Fruit fly (Drosophila melanogaster): ENCODE measurements around the gene Mhc.

The Mhc gene

DNA sequence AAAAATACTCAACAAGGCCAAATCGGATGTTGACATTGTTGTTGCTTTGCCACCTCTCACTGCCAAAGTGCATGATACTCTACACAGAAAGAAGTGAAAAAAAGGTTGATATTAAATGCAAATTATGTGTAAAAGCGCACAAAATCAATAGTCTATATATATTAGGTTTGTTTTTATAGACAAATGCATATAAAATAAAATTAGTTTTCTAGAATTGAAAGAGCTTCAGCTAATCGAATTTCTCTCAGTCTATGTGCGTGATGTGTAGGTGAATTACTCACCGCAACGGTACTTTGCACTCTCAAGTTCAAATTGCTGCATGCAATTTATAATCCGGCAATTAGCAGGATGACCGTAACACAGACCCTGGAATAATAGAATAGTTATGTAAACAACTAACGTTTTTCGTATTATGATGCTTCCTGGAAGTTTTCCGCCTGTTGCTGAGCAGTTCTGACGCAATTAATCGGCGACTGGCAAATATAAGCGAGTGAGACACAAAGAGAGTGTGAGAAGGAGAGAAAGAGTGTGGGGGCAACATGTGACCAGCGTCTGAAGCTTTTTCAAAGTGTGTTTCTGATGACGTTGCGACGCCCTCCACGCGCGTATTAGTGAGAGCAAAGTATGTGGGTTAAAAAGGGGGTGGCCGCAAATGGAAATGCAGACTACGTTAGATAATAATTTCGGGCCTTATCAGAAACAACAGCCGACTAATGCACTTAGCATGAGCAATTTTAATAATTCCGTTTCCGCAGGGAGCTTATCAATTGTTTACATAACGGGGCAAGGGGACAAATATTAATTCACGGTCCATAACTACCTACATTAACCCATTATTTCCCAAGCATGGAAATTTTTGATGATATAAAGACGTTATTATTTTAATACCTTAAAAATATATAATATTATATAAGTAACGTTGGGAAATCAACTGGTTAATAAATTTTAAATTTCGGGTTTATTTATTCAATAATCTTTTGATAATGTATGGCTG lies 45.4 kb upstream of the Mhc start (continued):
- TF ChIP-seq gsb (GFP tag; IDR thresholded peaks at IDR 0.05) (peak; percentile 86), CG18599 (GFP tag; optimal IDR thresholded peaks at IDR 0.05) (peak; percentile 92), ftz-f1 (GFP tag; optimal IDR thresholded peaks at IDR 0.05) (no peak), NC2α (GFP tag; optimal IDR thresholded peaks at IDR 0.05) (peak; percentile 74), CG9727 (GFP tag; optimal IDR thresholded peaks at IDR 0.05) (peak; percentile 97), B-H2 (GFP tag; optimal IDR thresholded peaks at IDR 0.05) (no peak), Sox100B (GFP tag; optimal IDR thresholded peaks at IDR 0.05) (peak; percentile 91), CG17359 (tag; optimal IDR thresholded peaks at IDR 0.05) (peak; percentile 98), CG1792 (GFP tag; optimal IDR thresholded peaks at IDR 0.05) (peak; percentile 54), CG10274 (GFP tag; optimal IDR thresholded peaks at IDR 0.05) (peak; percentile 75), Spps (tag; optimal IDR thresholded peaks at IDR 0.05) (peak; percentile 91), bowl (GFP tag; IDR thresholded peaks at IDR 0.05) (peak; percentile 91), Hey (tag; optimal IDR thresholded peaks at IDR 0.05) (no peak), tna (GFP tag; IDR thresholded peaks at IDR 0.05; ENCODE audit: partially characterized antibody) (peak; percentile 10; the same call in 1 of the 2 replicates), CG10321 (GFP tag; IDR thresholded peaks at IDR 0.05) (peak; percentile 72), CG7839 (tag; optimal IDR thresholded peaks at IDR 0.05) (peak; percentile 94), pnt (GFP tag; optimal IDR thresholded peaks at IDR 0.05) (peak; percentile 80), lola (GFP tag; optimal IDR thresholded peaks at IDR 0.05) (peak in 1 of 3 experiments; percentile 65), onecut (GFP tag; IDR thresholded peaks at IDR 0.05) (peak; percentile 88), lbe (GFP tag; optimal IDR thresholded peaks at IDR 0.05) (peak; percentile 87), maf-S (GFP tag; optimal IDR thresholded peaks at IDR 0.05) (peak; percentile 66), CG15269 (tag; optimal IDR thresholded peaks at IDR 0.05) (peak; percentile 93), fd64A (GFP tag; optimal IDR thresholded peaks at IDR 0.05) (peak; percentile 77), Opbp (GFP tag; IDR thresholded peaks at IDR 0.05; ENCODE audit: partially characterized antibody) (no peak), CG15514 (GFP tag; optimal IDR thresholded peaks at IDR 0.05) (peak; percentile 79), CG15011 (GFP tag; optimal IDR thresholded peaks at IDR 0.05) (peak; percentile 91), Atf3 (GFP tag; optimal IDR thresholded peaks at IDR 0.05) (peak; percentile 67), cad (GFP tag; optimal IDR thresholded peaks at IDR 0.05) (no peak), Doc3 (GFP tag; IDR thresholded peaks at IDR 0.05; ENCODE audit: partially characterized antibody) (no peak), unc-4 (GFP tag; IDR thresholded peaks at IDR 0.05; ENCODE audit: partially characterized antibody) (no peak), CG34224 (GFP tag; IDR thresholded peaks at IDR 0.05; ENCODE audit: partially characterized antibody) (no peak), CkIIα-i1 (GFP tag; IDR thresholded peaks at IDR 0.05) (peak; percentile 62; the same call in 1 of the 2 replicates), CG16863 (GFP tag; optimal IDR thresholded peaks at IDR 0.05) (peak; percentile 85), Fer1 (GFP tag; optimal IDR thresholded peaks at IDR 0.05) (peak; percentile 91), zf30C (GFP tag; optimal IDR thresholded peaks at IDR 0.05) (peak; percentile 65), CG7357 (GFP tag; IDR thresholded peaks at IDR 0.05) (peak; percentile 81; the same call in 2 of the 3 replicates), CG9817 (tag; optimal IDR thresholded peaks at IDR 0.05) (peak; percentile 87), HmgZ (tag; optimal IDR thresholded peaks at IDR 0.05) (peak; percentile 75), Bgb (GFP tag; IDR thresholded peaks at IDR 0.05; ENCODE audit: partially characterized antibody) (no peak), knrl (GFP tag; IDR thresholded peaks at IDR 0.05; ENCODE audit: partially characterized antibody) (no peak), CG34376 (GFP tag; optimal IDR thresholded peaks at IDR 0.05) (peak; percentile 20), Atf-2 (GFP tag; optimal IDR thresholded peaks at IDR 0.05) (peak; percentile 81), Lim3 (GFP tag; IDR thresholded peaks at IDR 0.05) (peak; percentile 72), CG10209 (GFP tag; optimal IDR thresholded peaks at IDR 0.05) (peak; percentile 84), gce (GFP tag; IDR thresholded peaks at IDR 0.05) (peak; percentile 92), CG43689 (GFP tag; IDR thresholded peaks at IDR 0.05) (peak; percentile 48; the same call in 1 of the 2 replicates), mirr (GFP tag; optimal IDR thresholded peaks at IDR 0.05) (peak; percentile 16)

Data from whole organism, embryonic.